Worm (Caenorhabditis elegans): ENCODE measurements around the gene prx-6.
"Not testable (repeated sequence)": the region's sequence is repeated elsewhere in the genome, so short reads cannot be mapped to it uniquely, and the experiment has no call there.

The prx-6 gene

DNA sequence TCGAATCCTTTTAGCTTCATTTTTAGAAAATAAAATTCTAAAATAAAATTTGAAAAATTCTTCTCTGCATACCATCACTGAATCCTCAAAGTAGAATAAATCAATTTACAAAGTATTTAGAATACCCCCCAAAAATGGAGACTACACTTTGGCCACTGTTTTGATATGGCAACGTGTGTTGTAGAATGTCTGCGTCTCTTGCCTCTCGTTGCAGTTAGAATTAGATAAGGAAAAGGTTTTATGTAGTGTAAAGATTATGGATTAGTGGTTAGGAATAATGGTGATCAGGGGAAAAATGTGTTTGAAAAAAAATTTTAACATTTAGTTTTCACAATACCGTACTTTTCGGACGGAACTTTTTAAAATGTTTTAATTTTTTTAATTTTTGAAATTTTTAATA is at the start of gene prx-6:
prx-6 (minus strand) TSS at position 129 of the 400 bp plus-strand sequence.
- TF ChIP-seq fos-1 (tag; optimal IDR thresholded peaks at IDR 0.05) (peak; percentile 41), crh-2 (tag; optimal IDR thresholded peaks at IDR 0.05) (peak; percentile 66), gmeb-1 (tag; optimal IDR thresholded peaks at IDR 0.05) (peak; percentile 6), mdl-1 (tag; optimal IDR thresholded peaks at IDR 0.05) (no peak)

DNA sequence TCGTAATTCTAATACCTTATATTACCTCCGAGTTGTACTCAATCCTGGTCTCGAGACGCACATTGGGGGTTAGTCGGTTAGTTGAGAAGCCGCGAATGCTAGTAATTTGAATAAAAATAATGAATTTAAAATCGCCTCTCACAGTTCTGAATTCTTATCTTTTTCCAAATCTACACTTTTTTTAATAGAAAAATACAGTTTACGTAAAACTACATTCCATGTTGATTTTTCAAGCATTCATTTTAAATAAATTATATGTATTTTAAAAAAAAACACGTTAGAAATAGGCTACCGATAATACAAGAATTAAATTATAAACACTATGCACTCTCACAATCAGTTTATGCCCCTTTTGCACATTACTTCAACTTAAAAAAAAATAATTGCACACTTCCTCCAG is 49.7 kb upstream of the prx-6 start, which contains the start of gene C18G1.9:
C18G1.9 (minus strand) TSS at position 101 of the 400 bp plus-strand sequence.
- TF ChIP-seq lsy-2 (tag; optimal IDR thresholded peaks at IDR 0.05), result no peak
- TF ChIP-seq sem-4 (tag; optimal IDR thresholded peaks at IDR 0.05), result no peak
- no peak for TF ChIP-seq nhr-12 (tag; optimal IDR thresholded peaks at IDR 0.05)
- TF ChIP-seq ZK546.5 (tag; optimal IDR thresholded peaks at IDR 0.05), result no peak
- TF ChIP-seq blmp-1 (tag; optimal IDR thresholded peaks at IDR 0.05; ENCODE audit: insufficient read depth), result no peak
- TF ChIP-seq dmd-4 (tag; optimal IDR thresholded peaks at IDR 0.05), result no peak
- TF ChIP-seq zag-1 (tag; optimal IDR thresholded peaks at IDR 0.05), result no peak
- TF ChIP-seq ama-1 (optimal IDR thresholded peaks at IDR 0.05), result no peak
- TF ChIP-seq unc-62 (GFP tag; optimal IDR thresholded peaks at IDR 0.05), result no peak
- no peak for TF ChIP-seq Y55F3AM.14 (GFP tag; optimal IDR thresholded peaks at IDR 0.05)
- TF ChIP-seq ceh-16 (tag; optimal IDR thresholded peaks at IDR 0.05), result no peak
- TF ChIP-seq mdl-1 (tag; optimal IDR thresholded peaks at IDR 0.05), result no peak
- TF ChIP-seq egl-27 (tag; optimal IDR thresholded peaks at IDR 0.05), result no peak
- TF ChIP-seq nhr-6 (tag; optimal IDR thresholded peaks at IDR 0.05), result no peak

DNA sequence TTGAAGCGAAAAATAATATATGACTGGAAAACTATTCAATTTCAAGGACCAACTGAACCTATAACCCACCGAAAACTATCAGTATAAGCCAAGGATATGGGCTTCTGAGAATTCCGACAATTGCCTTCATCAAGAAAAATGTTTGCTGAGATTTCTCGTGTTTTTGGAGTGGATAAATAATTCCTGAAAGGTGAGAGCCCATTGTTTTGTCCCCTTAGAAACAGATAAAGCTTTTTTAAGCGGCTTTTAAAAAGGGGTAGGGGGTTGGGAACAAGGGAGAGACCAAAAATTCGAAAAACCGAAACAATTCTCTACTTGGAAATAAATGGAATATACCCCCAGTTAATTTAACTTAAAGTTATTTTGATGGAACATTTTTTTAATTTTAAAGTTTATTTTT is 46.6 kb upstream of the prx-6 start, which contains the start of gene C18G1.8:
C18G1.8 (minus strand) TSS at position 101 of the 400 bp plus-strand sequence.
- TF ChIP-seq mbf-1 (tag; optimal IDR thresholded peaks at IDR 0.05), result no peak
- no peak for TF ChIP-seq lin-39 (tag; optimal IDR thresholded peaks at IDR 0.05)
- no peak for TF ChIP-seq ceh-16 (tag; optimal IDR thresholded peaks at IDR 0.05)
- no peak for TF ChIP-seq crh-2 (tag; optimal IDR thresholded peaks at IDR 0.05)
- no peak for TF ChIP-seq egl-27 (tag; optimal IDR thresholded peaks at IDR 0.05)
- no peak for TF ChIP-seq nhr-21 (tag; optimal IDR thresholded peaks at IDR 0.05)
- TF ChIP-seq sma-9 (GFP tag; optimal IDR thresholded peaks at IDR 0.05), result no peak
- TF ChIP-seq sma-9 (tag; optimal IDR thresholded peaks at IDR 0.05), result no peak
- TF ChIP-seq unc-62 (GFP tag; optimal IDR thresholded peaks at IDR 0.05), result no peak
- no peak for TF ChIP-seq ama-1 (optimal IDR thresholded peaks at IDR 0.05)
- TF ChIP-seq F13H6.1 (tag; optimal IDR thresholded peaks at IDR 0.05), result no peak
- TF ChIP-seq ZK546.5 (tag; optimal IDR thresholded peaks at IDR 0.05), result no peak
- TF ChIP-seq nhr-12 (tag; optimal IDR thresholded peaks at IDR 0.05), result no peak

DNA sequence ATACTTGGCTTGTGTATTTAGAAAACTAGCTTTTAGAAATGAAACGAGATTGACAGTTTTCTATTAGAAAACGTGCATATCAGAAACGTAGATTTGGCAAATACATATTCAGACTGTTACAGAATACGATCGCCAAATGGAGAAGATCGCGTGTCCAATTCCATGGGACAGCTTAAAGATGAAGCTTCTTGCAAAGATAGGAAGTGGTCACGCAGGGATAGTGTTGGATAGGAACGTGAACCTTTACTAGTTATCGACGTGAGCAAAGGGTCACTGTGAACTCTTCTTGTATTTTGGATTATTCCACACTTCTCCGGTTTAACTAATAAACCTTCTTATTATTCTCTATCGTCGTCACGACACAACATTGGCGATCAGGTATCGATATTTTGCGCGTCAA is 40.8 kb upstream of the prx-6 start, which contains the start of gene bgnt-1.4:
bgnt-1.4 (plus strand) TSS at position 301 of the 400 bp plus-strand sequence.
- not testable (repeated sequence) for TF ChIP-seq gmeb-1, sem-4, nhr-23 (tag; optimal IDR thresholded peaks at IDR 0.05)

DNA sequence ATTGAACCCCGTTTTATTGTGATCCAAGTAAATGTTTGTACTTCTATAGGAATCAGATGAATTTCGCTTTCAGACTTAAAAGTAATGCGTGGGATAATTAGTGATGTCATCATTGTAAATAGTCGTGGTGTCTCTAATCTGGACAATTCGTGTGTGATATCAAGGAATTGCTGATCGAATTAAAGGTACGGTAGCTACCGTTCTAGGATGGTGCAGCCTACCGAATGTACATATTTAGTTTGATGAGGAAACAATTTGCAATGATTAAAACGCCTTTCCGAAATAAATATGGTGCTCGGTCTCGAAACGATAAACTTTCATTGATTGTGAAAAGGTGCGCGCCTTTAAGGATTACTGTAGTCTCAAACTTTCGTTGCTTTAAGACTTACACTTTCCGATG is 38.6 kb upstream of the prx-6 start:
- TF ChIP-seq aly-2 (tag; optimal IDR thresholded peaks at IDR 0.05) (no peak), nhr-11 (tag; optimal IDR thresholded peaks at IDR 0.05) (no peak), ceh-16 (tag; optimal IDR thresholded peaks at IDR 0.05) (no peak), snpc-4 (tag; optimal IDR thresholded peaks at IDR 0.05) (no peak), skn-1 (tag; optimal IDR thresholded peaks at IDR 0.05) (no peak), C34F6.9 (tag; optimal IDR thresholded peaks at IDR 0.05) (no peak), sma-3 (GFP tag; optimal IDR thresholded peaks at IDR 0.05) (no peak), nhr-129 (tag; optimal IDR thresholded peaks at IDR 0.05) (no peak), ztf-4 (tag; optimal IDR thresholded peaks at IDR 0.05) (no peak), nhr-12 (tag; optimal IDR thresholded peaks at IDR 0.05) (no peak), gmeb-1 (tag; optimal IDR thresholded peaks at IDR 0.05) (no peak), ama-1 (optimal IDR thresholded peaks at IDR 0.05) (no peak), dmd-4 (tag; optimal IDR thresholded peaks at IDR 0.05) (no peak)

DNA sequence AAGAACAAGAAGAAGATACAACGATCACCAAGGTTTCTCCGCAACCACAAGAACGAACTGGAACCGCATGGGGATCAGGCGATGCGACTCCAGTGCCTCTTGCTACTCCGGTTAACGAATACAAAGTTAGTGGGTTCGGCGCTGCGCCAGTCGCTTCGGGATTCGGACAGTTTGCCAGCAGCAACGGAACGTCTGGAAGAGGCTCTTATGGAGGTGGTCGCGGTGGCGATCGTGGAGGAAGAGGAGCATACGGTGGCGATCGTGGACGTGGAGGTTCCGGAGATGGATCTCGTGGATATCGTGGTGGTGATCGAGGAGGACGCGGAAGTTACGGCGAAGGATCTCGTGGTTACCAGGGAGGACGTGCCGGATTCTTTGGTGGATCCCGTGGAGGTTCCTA is 38.1 kb upstream of the prx-6 start:
- TF ChIP-seq R02D3.7 (tag; optimal IDR thresholded peaks at IDR 0.05) (no peak), sma-3 (GFP tag; optimal IDR thresholded peaks at IDR 0.05) (no peak), snpc-4 (tag; optimal IDR thresholded peaks at IDR 0.05) (no peak), ama-1 (optimal IDR thresholded peaks at IDR 0.05) (no peak), gmeb-1 (tag; optimal IDR thresholded peaks at IDR 0.05) (no peak), egl-27 (tag; optimal IDR thresholded peaks at IDR 0.05) (no peak), F13H6.1 (tag; optimal IDR thresholded peaks at IDR 0.05) (no peak), ztf-1 (GFP tag; conservative IDR thresholded peaks at IDR 0.05) (no peak), nhr-6 (tag; optimal IDR thresholded peaks at IDR 0.05) (no peak), aly-2 (tag; optimal IDR thresholded peaks at IDR 0.05) (no peak), elt-3 (tag; optimal IDR thresholded peaks at IDR 0.05) (no peak), C34F6.9 (tag; optimal IDR thresholded peaks at IDR 0.05) (no peak), nhr-21 (tag; optimal IDR thresholded peaks at IDR 0.05) (no peak), ceh-82 (tag; optimal IDR thresholded peaks at IDR 0.05) (no peak), blmp-1 (tag; optimal IDR thresholded peaks at IDR 0.05; ENCODE audit: insufficient read depth) (no peak), mdl-1 (tag; optimal IDR thresholded peaks at IDR 0.05) (no peak), unc-39 (tag; optimal IDR thresholded peaks at IDR 0.05) (no peak), alr-1 (tag; optimal IDR thresholded peaks at IDR 0.05) (no peak), nhr-77 (tag; optimal IDR thresholded peaks at IDR 0.05) (no peak), sem-4 (tag; optimal IDR thresholded peaks at IDR 0.05) (no peak)
